Fruit fly (Drosophila melanogaster) whole organism, embryonic: ENCODE results near the gene CG8191.

Experiments used
- Bgb ChIP-seq: fragments of 200-800 bp; sonication (Bioruptor generic); IDR thresholded peaks from 2 replicates; pipeline ENCODE4 v1.3.6; 2022; ENCODE audit warnings: missing biosample characterization, missing genetic modification characterization; ENCODE audit not compliant: partially characterized antibody
- CG13624 ChIP-seq: fragments of 200-800 bp; sonication (Bioruptor generic); optimal IDR thresholded peaks from 2 replicates; lab custom pipeline; 2016; ENCODE audit warnings: missing biosample characterization, missing genetic modification characterization
- CG14050 ChIP-seq: fragments of 200-800 bp; sonication (Bioruptor generic); IDR thresholded peaks from 3 replicates; pipeline ENCODE4 v1.3.6; 2022; ENCODE audit warnings: missing biosample characterization, missing genetic modification characterization
- CG15011 ChIP-seq: fragments of 200-800 bp; sonication (Bioruptor generic); optimal IDR thresholded peaks from 3 replicates; lab custom pipeline; 2018; ENCODE audit warnings: missing biosample characterization, mild to moderate bottlenecking, missing genetic modification characterization
- CG16813 ChIP-seq: fragments of 200-800 bp; sonication (Bioruptor generic); IDR thresholded peaks from 3 replicates; pipeline ENCODE4 v1.3.6; 2022; ENCODE audit warnings: missing biosample characterization, missing genetic modification characterization; ENCODE audit not compliant: partially characterized antibody
- CG17568 ChIP-seq: fragments of 200-800 bp; sonication (Bioruptor generic); optimal IDR thresholded peaks from 2 replicates; lab custom pipeline; 2018; ENCODE audit warnings: missing biosample characterization, mild to moderate bottlenecking, missing genetic modification characterization, moderate library complexity
- CG17612 ChIP-seq: fragments of 200-800 bp; sonication (Bioruptor generic); IDR thresholded peaks from 2 replicates; pipeline ENCODE4 v1.3.6; 2022; ENCODE audit warnings: missing biosample characterization, missing genetic modification characterization
- CG2116 ChIP-seq: fragments of 200-800 bp; sonication (Bioruptor generic); optimal IDR thresholded peaks from 3 replicates; lab custom pipeline; 2018; ENCODE audit warnings: missing biosample characterization, mild to moderate bottlenecking, missing genetic modification characterization
- CG31388 ChIP-seq: fragments of 200-800 bp; sonication (Bioruptor generic); optimal IDR thresholded peaks from 2 replicates; lab custom pipeline; 2016; ENCODE audit warnings: missing biosample characterization, missing genetic modification characterization
- CG7271 ChIP-seq: fragments of 200-800 bp; sonication (Bioruptor generic); optimal IDR thresholded peaks from 2 replicates; lab custom pipeline; 2018; ENCODE audit warnings: missing biosample characterization, mild to moderate bottlenecking, missing genetic modification characterization, moderate library complexity
- CG7556 ChIP-seq: fragments of 200-800 bp; sonication (Bioruptor generic); optimal IDR thresholded peaks from 2 replicates; lab custom pipeline; 2017; ENCODE audit warnings: missing biosample characterization, mild to moderate bottlenecking, missing genetic modification characterization
- CG7963 ChIP-seq: fragments of 200-800 bp; sonication (Bioruptor generic); IDR thresholded peaks from 3 replicates; pipeline ENCODE4 v1.3.6; 2022; ENCODE audit warnings: missing biosample characterization, missing genetic modification characterization; ENCODE audit not compliant: partially characterized antibody
- Deaf1 ChIP-seq: fragments of 200-800 bp; optimal IDR thresholded peaks from 3 replicates; lab custom pipeline; 2019; ENCODE audit warnings: missing biosample characterization, mild to moderate bottlenecking, missing genetic modification characterization, moderate library complexity
- Dip2 ChIP-seq: fragments of 200-800 bp; sonication (Bioruptor generic); IDR thresholded peaks from 2 replicates; pipeline ENCODE4 v1.3.6; 2022; ENCODE audit warnings: missing biosample characterization, missing genetic modification characterization
- Ets97D ChIP-seq: fragments of 200-800 bp; sonication (Bioruptor generic); optimal IDR thresholded peaks from 3 replicates; lab custom pipeline; 2016; ENCODE audit warnings: missing biosample characterization, missing genetic modification characterization
- Hey ChIP-seq: fragments of 200-800 bp; sonication (Bioruptor generic); optimal IDR thresholded peaks from 3 replicates; lab custom pipeline; 2018; ENCODE audit warnings: missing biosample characterization, mild to moderate bottlenecking, missing genetic modification characterization
- Mad ChIP-seq: fragments of 200-800 bp; sonication (Bioruptor generic); optimal IDR thresholded peaks from 2 replicates; lab custom pipeline; 2016; ENCODE audit warnings: missing biosample characterization, missing genetic modification characterization
- Max ChIP-seq: fragments of 200-800 bp; sonication (Bioruptor generic); optimal IDR thresholded peaks from 2 replicates; lab custom pipeline; 2016; ENCODE audit warnings: missing biosample characterization, mild to moderate bottlenecking, missing genetic modification characterization
- Mes4 ChIP-seq: fragments of 200-800 bp; sonication (Bioruptor generic); optimal IDR thresholded peaks from 2 replicates; lab custom pipeline; 2016; ENCODE audit warnings: missing biosample characterization, missing genetic modification characterization
- Neu2 ChIP-seq: fragments of 200-800 bp; sonication (Bioruptor generic); optimal IDR thresholded peaks from 3 replicates; lab custom pipeline; 2016; ENCODE audit warnings: missing biosample characterization, missing genetic modification characterization, borderline replicate concordance
- Rfx ChIP-seq: fragments of 200-800 bp; sonication (Bioruptor generic); IDR thresholded peaks from 2 replicates; pipeline ENCODE4 v1.3.6; 2022; ENCODE audit warnings: missing biosample characterization, missing genetic modification characterization
- Side ChIP-seq: fragments of 200-800 bp; sonication (Bioruptor generic); optimal IDR thresholded peaks from 2 replicates; lab custom pipeline; 2016; ENCODE audit warnings: missing biosample characterization, missing genetic modification characterization
- Six4 ChIP-seq: fragments of 200-800 bp; sonication (Bioruptor generic); optimal IDR thresholded peaks from 2 replicates; lab custom pipeline; 2016; ENCODE audit warnings: missing biosample characterization, missing genetic modification characterization
- YL-1 ChIP-seq: fragments of 200-800 bp; sonication (Bioruptor generic); optimal IDR thresholded peaks from 3 replicates; lab custom pipeline; 2017; ENCODE audit warnings: missing biosample characterization, mild to moderate bottlenecking, missing genetic modification characterization
- amos ChIP-seq: fragments of 200-800 bp; sonication (Bioruptor generic); IDR thresholded peaks from 2 replicates; pipeline ENCODE4 v1.3.6; 2022; ENCODE audit warnings: missing biosample characterization, missing genetic modification characterization; ENCODE audit not compliant: partially characterized antibody
- ap ChIP-seq: fragments of 200-800 bp; sonication (Bioruptor generic); IDR thresholded peaks from 2 replicates; pipeline ENCODE4 v1.3.6; 2022; ENCODE audit warnings: missing biosample characterization, missing genetic modification characterization
- btn ChIP-seq: fragments of 200-800 bp; sonication (Bioruptor generic); optimal IDR thresholded peaks from 2 replicates; lab custom pipeline; 2016; ENCODE audit warnings: missing biosample characterization, missing genetic modification characterization
- caup ChIP-seq: fragments of 200-800 bp; sonication (Bioruptor generic); optimal IDR thresholded peaks from 3 replicates; lab custom pipeline; 2017; ENCODE audit warnings: missing biosample characterization, mild to moderate bottlenecking, missing genetic modification characterization, moderate library complexity; ENCODE audit not compliant: severe bottlenecking
- crp ChIP-seq, 2 experiments: fragments of 200-800 bp; sonication (Bioruptor generic); optimal IDR thresholded peaks; 2 replicates in 1 of 2; 3 replicates in 1 of 2; lab custom pipeline; 2017; ENCODE audit warnings: missing biosample characterization in 2 of 2, missing genetic modification characterization in 2 of 2, mild to moderate bottlenecking in 1 of 2, moderate library complexity in 1 of 2
- dm ChIP-seq: fragments of 200-800 bp; sonication (Bioruptor generic); optimal IDR thresholded peaks from 3 replicates; lab custom pipeline; 2016; ENCODE audit warnings: missing biosample characterization, missing genetic modification characterization
- fd102C ChIP-seq: fragments of 200-800 bp; sonication (Bioruptor generic); optimal IDR thresholded peaks from 2 replicates; lab custom pipeline; 2018; ENCODE audit warnings: missing biosample characterization, mild to moderate bottlenecking, missing genetic modification characterization, moderate library complexity
- lola ChIP-seq, 3 experiments: fragments of >200 bp in 2 of 3; fragments of 200-800 bp in 1 of 3; sonication (Bioruptor generic) in 1 of 3; optimal IDR thresholded peaks; 2 replicates each; lab custom pipeline; 2017 to 2019; ENCODE audit warnings: missing biosample characterization in 3 of 3, missing genetic modification characterization in 3 of 3, mild to moderate bottlenecking in 1 of 3, moderate library complexity in 1 of 3
- luna ChIP-seq: fragments of 200-800 bp; sonication (Bioruptor generic); optimal IDR thresholded peaks from 2 replicates; lab custom pipeline; 2016; ENCODE audit warnings: missing biosample characterization, missing genetic modification characterization
- nerfin-2 ChIP-seq: fragments of 200-800 bp; sonication (Bioruptor generic); IDR thresholded peaks from 2 replicates; pipeline ENCODE4 v1.3.6; 2022; ENCODE audit warnings: missing biosample characterization, missing genetic modification characterization; ENCODE audit not compliant: partially characterized antibody
- phol ChIP-seq: fragments of 200-800 bp; sonication (Bioruptor generic); optimal IDR thresholded peaks from 3 replicates; lab custom pipeline; 2018; ENCODE audit warnings: missing biosample characterization, mild to moderate bottlenecking, missing genetic modification characterization, moderate library complexity
- sc ChIP-seq, 3 experiments: fragments of >200 bp in 2 of 3; fragments of 200-800 bp in 1 of 3; sonication (Bioruptor generic) in 1 of 3; optimal IDR thresholded peaks; 2 replicates in 2 of 3; 3 replicates in 1 of 3; lab custom pipeline; 2017; ENCODE audit warnings: mild to moderate bottlenecking in 1 of 3, missing biosample characterization in 1 of 3, missing genetic modification characterization in 1 of 3, missing genetic modification reagents in 1 of 3
- stc ChIP-seq: fragments of 200-800 bp; sonication (Bioruptor generic); IDR thresholded peaks from 2 replicates; pipeline ENCODE4 v1.3.6; 2022; ENCODE audit warnings: missing biosample characterization, missing genetic modification characterization
- vnd ChIP-seq: fragments of 200-800 bp; sonication (Bioruptor generic); IDR thresholded peaks from 3 replicates; pipeline ENCODE4 v1.3.6; 2022; ENCODE audit warnings: missing biosample characterization, missing genetic modification characterization; ENCODE audit not compliant: partially characterized antibody
- vvl ChIP-seq: fragments of 200-800 bp; sonication (Bioruptor generic); IDR thresholded peaks from 2 replicates; pipeline ENCODE4 v1.3.6; 2022; ENCODE audit warnings: missing biosample characterization, missing genetic modification characterization
- yki ChIP-seq: fragments of >200 bp; optimal IDR thresholded peaks from 3 replicates; lab custom pipeline; 2018

CG8191 gene

DNA sequence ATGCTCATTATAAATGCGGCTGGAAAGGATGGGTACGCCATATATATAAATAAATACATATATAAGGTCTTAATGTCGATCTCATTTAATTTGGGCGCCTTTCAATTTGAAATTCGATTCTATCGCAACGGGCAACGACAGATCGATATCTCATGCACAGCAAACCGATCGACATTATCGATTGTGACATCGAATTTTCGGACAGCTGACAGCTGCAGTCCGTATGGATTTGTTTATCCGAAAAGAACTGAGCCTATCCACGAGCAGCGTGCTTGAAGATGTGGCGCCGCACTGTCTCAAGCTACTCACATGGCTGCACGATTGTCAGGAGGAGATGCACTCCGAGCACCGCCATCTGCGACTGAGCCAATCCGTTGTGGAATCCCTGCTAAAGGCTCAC, at the start of gene CG8191 (continued):
- TF ChIP-seq CG7963 (GFP tag; lab: Robert Waterston, UW) (peak; percentile 61; the same call in 1 of the 3 replicates), ap (GFP tag; lab: Robert Waterston, UW) (no peak), CG13624 (GFP tag; lab: Kevin White, UChicago) (no peak), luna (GFP tag; lab: Kevin White, UChicago) (no peak), btn (GFP tag; lab: Kevin White, UChicago) (no peak), Dip2 (GFP tag; lab: Robert Waterston, UW) (no peak), CG31388 (GFP tag; lab: Kevin White, UChicago) (no peak), CG17612 (no peak), Side (GFP tag; lab: Kevin White, UChicago) (no peak), Max (GFP tag; lab: Kevin White, UChicago) (no peak), stc (GFP tag; lab: Robert Waterston, UW) (no peak), Hey (no peak), Mes4 (GFP tag; lab: Kevin White, UChicago) (no peak), CG14050 (GFP tag; lab: Robert Waterston, UW) (no peak), CG7556 (GFP tag; lab: Kevin White, UChicago) (no peak), caup (GFP tag; lab: Kevin White, UChicago) (no peak), Mad (GFP tag; lab: Kevin White, UChicago) (no peak), YL-1 (GFP tag; lab: Kevin White, UChicago) (peak; percentile 23), CG2116 (GFP tag; lab: Kevin White, UChicago) (peak; percentile 72), yki (no peak), sc (optimal IDR thresholded peaks at IDR 0.05; lab: Kevin White, UChicago) (no peak), sc (GFP tag; optimal IDR thresholded peaks at IDR 0.05; lab: Kevin White, UChicago) (no peak), vvl (GFP tag; lab: Robert Waterston, UW) (no peak), dm (GFP tag; lab: Kevin White, UChicago) (no peak), vnd (GFP tag; lab: Robert Waterston, UW) (peak; percentile 61; the same call in 2 of the 3 replicates), Rfx (no peak), CG15011 (GFP tag; lab: Kevin White, UChicago) (no peak), CG16813 (GFP tag; lab: Robert Waterston, UW) (peak; percentile 68), Deaf1 (tag; lab: Kevin White, UChicago) (no peak), Neu2 (GFP tag; lab: Kevin White, UChicago) (no peak), CG17568 (GFP tag; lab: Kevin White, UChicago) (no peak), lola (GFP tag; optimal IDR thresholded peaks at IDR 0.05; lab: Kevin White, UChicago) (no peak), amos (GFP tag; lab: Robert Waterston, UW) (peak; percentile 72), CG7271 (no peak), crp (GFP tag; optimal IDR thresholded peaks at IDR 0.05; lab: Kevin White, UChicago) (peak in 1 of 2 experiments; percentile 82), Six4 (no peak), fd102C (GFP tag; lab: Kevin White, UChicago) (no peak), Bgb (GFP tag; lab: Robert Waterston, UW) (peak; percentile 73), phol (tag; lab: Kevin White, UChicago) (no peak), nerfin-2 (GFP tag; lab: Robert Waterston, UW) (peak; percentile 73), Ets97D (GFP tag; lab: Kevin White, UChicago) (no peak)
